Fruit fly (Drosophila melanogaster): ENCODE results near the gene Nlp.

The Nlp gene

dm6 chr3R:30014977-30015514 is 10.5 kb downstream of the Nlp start, which contains the start of gene CG7920 (continued):
- TF ChIP-seq HLH54F (GFP tag; optimal IDR thresholded peaks at IDR 0.05): peak; percentile 9
- peak; percentile 48 for TF ChIP-seq gfzf (GFP tag; optimal IDR thresholded peaks at IDR 0.05)
- TF ChIP-seq sima (GFP tag; optimal IDR thresholded peaks at IDR 0.05): no peak
- TF ChIP-seq nom (GFP tag; optimal IDR thresholded peaks at IDR 0.05): peak; percentile 77
- no peak for TF ChIP-seq CG33557 (GFP tag; optimal IDR thresholded peaks at IDR 0.05)
- no peak for TF ChIP-seq kni (GFP tag; optimal IDR thresholded peaks at IDR 0.05)
- TF ChIP-seq Xrp1 (GFP tag; IDR thresholded peaks at IDR 0.05): no peak
- no peak for TF ChIP-seq Gsc (GFP tag; IDR thresholded peaks at IDR 0.05)
- no peak for TF ChIP-seq Hsf (GFP tag; optimal IDR thresholded peaks at IDR 0.05)
- TF ChIP-seq NC2β (GFP tag; optimal IDR thresholded peaks at IDR 0.05): no peak
- TF ChIP-seq CG12744 (GFP tag; optimal IDR thresholded peaks at IDR 0.05): no peak
- no peak for TF ChIP-seq dmrt11E (tag; optimal IDR thresholded peaks at IDR 0.05)
- no peak for TF ChIP-seq CG7357 (GFP tag; IDR thresholded peaks at IDR 0.05)
- TF ChIP-seq CoRest (tag; optimal IDR thresholded peaks at IDR 0.05): peak; percentile 34
- TF ChIP-seq mam (GFP tag; optimal IDR thresholded peaks at IDR 0.05): no peak
- no peak for TF ChIP-seq ind (GFP tag; optimal IDR thresholded peaks at IDR 0.05)
- TF ChIP-seq Opbp (GFP tag; IDR thresholded peaks at IDR 0.05; ENCODE audit: partially characterized antibody): peak; percentile 75
- no peak for TF ChIP-seq HLH3B (GFP tag; IDR thresholded peaks at IDR 0.05)
- TF ChIP-seq tio (GFP tag; optimal IDR thresholded peaks at IDR 0.05): no peak
- no peak for TF ChIP-seq CG1792 (GFP tag; optimal IDR thresholded peaks at IDR 0.05)
- TF ChIP-seq Antp (GFP tag; optimal IDR thresholded peaks at IDR 0.05): no peak
- TF ChIP-seq CG7372 (GFP tag; IDR thresholded peaks at IDR 0.05): no peak
- TF ChIP-seq Hr78 (GFP tag; optimal IDR thresholded peaks at IDR 0.05): no peak
- no peak for TF ChIP-seq shn (GFP tag; optimal IDR thresholded peaks at IDR 0.05)
- peak; percentile 44 for TF ChIP-seq stwl (tag; optimal IDR thresholded peaks at IDR 0.05)
- TF ChIP-seq exex (tag; optimal IDR thresholded peaks at IDR 0.05): no peak
- TF ChIP-seq Optix (GFP tag; IDR thresholded peaks at IDR 0.05): no peak
- TF ChIP-seq Rx (GFP tag; IDR thresholded peaks at IDR 0.05): no peak
- TF ChIP-seq ato (GFP tag; IDR thresholded peaks at IDR 0.05; ENCODE audit: partially characterized antibody): peak; percentile 61; the same call in 1 of the 2 replicates
- peak; percentile 22; the same call in 1 of the 2 replicates for TF ChIP-seq chm (GFP tag; IDR thresholded peaks at IDR 0.05)
- TF ChIP-seq CG30020 (tag; optimal IDR thresholded peaks at IDR 0.05): no peak
- no peak for TF ChIP-seq CG17612 (GFP tag; IDR thresholded peaks at IDR 0.05)
- peak; percentile 20 for TF ChIP-seq CG4424 (GFP tag; optimal IDR thresholded peaks at IDR 0.05)
- TF ChIP-seq Bdp1 (GFP tag; optimal IDR thresholded peaks at IDR 0.05): no peak
- TF ChIP-seq h (optimal IDR thresholded peaks at IDR 0.05): no peak
- peak; percentile 75 for TF ChIP-seq CG16813 (GFP tag; IDR thresholded peaks at IDR 0.05; ENCODE audit: partially characterized antibody)
- TF ChIP-seq CG2202 (tag; optimal IDR thresholded peaks at IDR 0.05): no peak
- peak; percentile 79 for TF ChIP-seq Myb (GFP tag; optimal IDR thresholded peaks at IDR 0.05)
- no peak for TF ChIP-seq sqz (GFP tag; optimal IDR thresholded peaks at IDR 0.05)
- TF ChIP-seq abd-A (tag; optimal IDR thresholded peaks at IDR 0.05): peak; percentile 37
- no peak for TF ChIP-seq CG17385 (GFP tag; optimal IDR thresholded peaks at IDR 0.05)
- TF ChIP-seq nerfin-2 (GFP tag; IDR thresholded peaks at IDR 0.05; ENCODE audit: partially characterized antibody): peak; percentile 55
- TF ChIP-seq Rfx (GFP tag; IDR thresholded peaks at IDR 0.05): no peak
- TF ChIP-seq odd (GFP tag; optimal IDR thresholded peaks at IDR 0.05): peak; percentile 37
- TF ChIP-seq CG11085 (GFP tag; IDR thresholded peaks at IDR 0.05): no peak
- TF ChIP-seq croc (GFP tag; conservative IDR thresholded peaks at IDR 0.05): no peak
- TF ChIP-seq twi (tag; optimal IDR thresholded peaks at IDR 0.05): no peak
- no peak for TF ChIP-seq HHEX (GFP tag; optimal IDR thresholded peaks at IDR 0.05)
- peak; percentile 8 for TF ChIP-seq her (GFP tag; optimal IDR thresholded peaks at IDR 0.05)
- TF ChIP-seq CG10565 (GFP tag; optimal IDR thresholded peaks at IDR 0.05): no peak
- no peak for TF ChIP-seq fd96Cb (tag; optimal IDR thresholded peaks at IDR 0.05)

Data from whole organism, embryonic.